Fruit fly (Drosophila melanogaster): Measurements from ENCODE around the gene RpL22.

The RpL22 gene

DNA sequence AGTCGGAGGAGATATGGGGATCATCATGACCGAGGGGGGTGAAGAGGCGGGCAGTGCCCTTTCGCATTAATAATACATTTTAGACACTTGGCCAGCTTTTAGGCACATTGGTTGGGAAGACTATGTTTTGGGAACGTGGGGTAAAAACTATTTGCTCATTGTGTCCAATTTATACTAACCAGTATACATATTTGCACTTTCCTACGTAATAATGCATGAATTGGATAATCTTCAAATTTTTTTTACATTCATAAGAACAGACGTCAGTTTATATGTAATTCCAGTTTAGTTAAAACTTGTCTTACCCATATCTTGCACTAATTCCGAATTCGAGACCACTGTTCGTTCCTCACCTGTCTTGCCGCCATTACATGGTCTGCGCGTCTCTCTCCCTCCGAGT, 14.4 kb upstream of the RpL22 start (continued):
- no peak for TF ChIP-seq Nf-YA (GFP tag; IDR thresholded peaks at IDR 0.05)

dm6 chrX:775184-775583, 10.3 kb upstream of the RpL22 start:
- TF ChIP-seq Myb (GFP tag; optimal IDR thresholded peaks at IDR 0.05) = no peak
- no peak for TF ChIP-seq zfh1 (GFP tag; IDR thresholded peaks at IDR 0.05)
- TF ChIP-seq CG7357 (GFP tag; IDR thresholded peaks at IDR 0.05) = no peak
- TF ChIP-seq Drgx (GFP tag; IDR thresholded peaks at IDR 0.05) = peak; percentile 55
- no peak for TF ChIP-seq caup (GFP tag; optimal IDR thresholded peaks at IDR 0.05; ENCODE audit: severe bottlenecking)
- no peak for TF ChIP-seq ranshi (GFP tag; IDR thresholded peaks at IDR 0.05)
- TF ChIP-seq nom (GFP tag; optimal IDR thresholded peaks at IDR 0.05) = peak; percentile 42
- no peak for TF ChIP-seq Mad (GFP tag; optimal IDR thresholded peaks at IDR 0.05)
- no peak for TF ChIP-seq zfh2 (GFP tag; optimal IDR thresholded peaks at IDR 0.05)
- TF ChIP-seq CG30020 (tag; optimal IDR thresholded peaks at IDR 0.05) = no peak
- TF ChIP-seq sc (optimal IDR thresholded peaks at IDR 0.05) = no peak
- no peak for TF ChIP-seq sc (GFP tag; optimal IDR thresholded peaks at IDR 0.05)
- no peak for TF ChIP-seq bbx (GFP tag; IDR thresholded peaks at IDR 0.05; ENCODE audit: partially characterized antibody)
- TF ChIP-seq al (GFP tag; IDR thresholded peaks at IDR 0.05) = no peak
- TF ChIP-seq gt (GFP tag; IDR thresholded peaks at IDR 0.05) = no peak
- TF ChIP-seq Xrp1 (GFP tag; IDR thresholded peaks at IDR 0.05) = 0 out of 2 replicates have a peak, but pooled peaks have one; percentile 10
- peak; percentile 0 for TF ChIP-seq CG17385 (GFP tag; optimal IDR thresholded peaks at IDR 0.05)
- TF ChIP-seq sens (GFP tag) = peak; percentile 13
- no peak for TF ChIP-seq CG31365 (tag; optimal IDR thresholded peaks at IDR 0.05)
- no peak for TF ChIP-seq Ravus (GFP tag; IDR thresholded peaks at IDR 0.05)
- no peak for TF ChIP-seq Spps (tag; optimal IDR thresholded peaks at IDR 0.05)
- peak; percentile 58 for TF ChIP-seq lbe (GFP tag; optimal IDR thresholded peaks at IDR 0.05)
- TF ChIP-seq CG3838 (GFP tag; optimal IDR thresholded peaks at IDR 0.05) = no peak
- TF ChIP-seq bab2 (GFP tag; optimal IDR thresholded peaks at IDR 0.05) = no peak
- no peak for TF ChIP-seq CG17328 (GFP tag; IDR thresholded peaks at IDR 0.05)
- peak; percentile 67 for TF ChIP-seq corto (GFP tag; optimal IDR thresholded peaks at IDR 0.05)
- TF ChIP-seq Xbp1 (GFP tag; optimal IDR thresholded peaks at IDR 0.05) = no peak
- TF ChIP-seq Hsf (GFP tag; optimal IDR thresholded peaks at IDR 0.05) = no peak
- TF ChIP-seq NC2α (GFP tag; optimal IDR thresholded peaks at IDR 0.05) = no peak
- no peak for TF ChIP-seq CG17359 (tag; optimal IDR thresholded peaks at IDR 0.05)
- no peak for TF ChIP-seq pho (GFP tag; optimal IDR thresholded peaks at IDR 0.05)
- no peak for TF ChIP-seq crc (GFP tag; optimal IDR thresholded peaks at IDR 0.05)
- peak; percentile 75 for TF ChIP-seq D19A (tag; optimal IDR thresholded peaks at IDR 0.05)
- TF ChIP-seq ATbp (GFP tag; optimal IDR thresholded peaks at IDR 0.05) = no peak
- TF ChIP-seq row (GFP tag; IDR thresholded peaks at IDR 0.05) = peak; percentile 18; the same call in 1 of the 3 replicates
- no peak for TF ChIP-seq Atf6 (GFP tag; IDR thresholded peaks at IDR 0.05)
- TF ChIP-seq dan (GFP tag; IDR thresholded peaks at IDR 0.05) = no peak
- TF ChIP-seq bsh (GFP tag; optimal IDR thresholded peaks at IDR 0.05) = peak in 1 of 2 experiments; percentile 29

DNA sequence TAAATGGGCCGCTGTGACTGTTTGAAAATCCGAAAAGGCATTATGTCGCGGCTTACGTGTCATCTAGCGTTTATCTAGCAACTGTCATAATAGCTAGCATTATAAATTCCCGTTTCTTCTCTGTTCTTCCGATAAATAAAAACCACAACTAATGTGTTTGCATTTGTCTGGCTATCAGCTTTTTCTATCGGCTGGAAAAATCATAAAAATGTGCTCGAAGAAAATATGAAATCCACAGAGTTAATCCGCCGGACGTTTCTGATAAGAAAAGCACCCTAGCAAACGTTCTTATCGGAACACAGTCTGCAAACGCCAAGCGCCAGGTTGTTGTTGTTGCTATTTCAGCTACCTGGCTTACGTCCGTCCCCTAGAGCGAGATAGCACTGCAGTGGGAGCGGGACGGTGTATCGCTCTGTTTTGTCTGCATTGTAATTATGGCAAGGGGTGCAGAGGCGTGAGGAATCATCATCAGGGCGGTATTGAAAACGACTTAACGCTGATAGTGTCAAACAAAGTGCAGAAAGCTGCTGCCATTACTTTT, 9.3 kb upstream of the RpL22 start:
- TF ChIP-seq CG13894 (tag; optimal IDR thresholded peaks at IDR 0.05) (no peak), insv (GFP tag; optimal IDR thresholded peaks at IDR 0.05) (peak; percentile 13 to 91), CG10462 (GFP tag; optimal IDR thresholded peaks at IDR 0.05) (no peak), MTF-1 (GFP tag; optimal IDR thresholded peaks at IDR 0.05; ENCODE audit: borderline replicate concordance) (no peak), eve (GFP tag; optimal IDR thresholded peaks at IDR 0.05) (peak in 1 of 2 experiments; percentile 32), chinmo (GFP tag; IDR thresholded peaks at IDR 0.05; ENCODE audit: partially characterized antibody) (0 out of 4 replicates have a peak, but pooled peaks have one; percentile 39), sug (tag; optimal IDR thresholded peaks at IDR 0.05) (peak; percentile 27), Dip2 (GFP tag; IDR thresholded peaks at IDR 0.05) (no peak), HHEX (GFP tag; optimal IDR thresholded peaks at IDR 0.05) (no peak), run (tag; optimal IDR thresholded peaks at IDR 0.05) (peak; percentile 15), CG7786 (GFP tag; optimal IDR thresholded peaks at IDR 0.05) (no peak), CG7987 (GFP tag; optimal IDR thresholded peaks at IDR 0.05) (no peak), Pdp1 (GFP tag; optimal IDR thresholded peaks at IDR 0.05) (peak in 1 of 2 experiments; percentile 2)
